Fruit fly (Drosophila melanogaster) whole organism: Measurements from ENCODE around the gene cmb.

Source experiments
- CG8478 ChIP-seq: fragments of >200 bp; optimal IDR thresholded peaks from 2 replicates; lab custom pipeline; 2018; ENCODE audit warnings: inconsistent platforms
- Dll ChIP-seq: fragments of >200 bp; optimal IDR thresholded peaks from 2 replicates; lab custom pipeline; 2017
- EcR ChIP-seq, 2 experiments: fragments of >200 bp; optimal IDR thresholded peaks; 2 replicates each; lab custom pipeline; 2017; ENCODE audit warnings: missing biosample characterization in 2 of 2, missing genetic modification characterization in 2 of 2, missing genetic modification reagents in 2 of 2
- pan ChIP-seq: fragments of >200 bp; optimal IDR thresholded peaks from 2 replicates; lab custom pipeline; 2017
- psq ChIP-seq: fragments of >200 bp; optimal IDR thresholded peaks from 2 replicates; lab custom pipeline; 2017
- usp ChIP-seq: fragments of >200 bp; optimal IDR thresholded peaks from 2 replicates; lab custom pipeline; 2017; ENCODE audit warnings: missing biosample characterization, missing genetic modification characterization, mixed read lengths

Gene cmb

dm6 chr3L:13442400-13442799, at the start of gene cmb:
Gene cmb, plus strand, starts transcription at chr3L:13442594.
- TF ChIP-seq Dll (lab: Kevin White, UChicago): no peak
- TF ChIP-seq EcR (GFP tag; optimal IDR thresholded peaks at IDR 0.05; lab: Kevin White, UChicago): no peak
- no peak for TF ChIP-seq psq (lab: Kevin White, UChicago)
- TF ChIP-seq CG8478 (lab: Kevin White, UChicago): no peak

dm6 chr3L:13393538-13393937, 48.9 kb upstream of the cmb start:
- TF ChIP-seq psq (lab: Kevin White, UChicago) (no peak), CG8478 (lab: Kevin White, UChicago) (no peak), usp (GFP tag; lab: Kevin White, UChicago) (no peak), pan (lab: Kevin White, UChicago) (no peak), EcR (GFP tag; optimal IDR thresholded peaks at IDR 0.05; lab: Kevin White, UChicago) (no peak), Dll (lab: Kevin White, UChicago) (no peak)

- TF ChIP-seq usp (GFP tag; lab: Kevin White, UChicago) (no peak), pan (lab: Kevin White, UChicago) (no peak), CG8478 (lab: Kevin White, UChicago) (no peak), psq (lab: Kevin White, UChicago) (no peak), EcR (GFP tag; optimal IDR thresholded peaks at IDR 0.05; lab: Kevin White, UChicago) (no peak), Dll (lab: Kevin White, UChicago) (no peak)
Measured at dm6 chr3L:13397656-13398055, 44.7 kb upstream of the cmb start.

dm6 chr3L:13400872-13401418, 41.4 kb upstream of the cmb start, which contains the start of gene sens:
Gene sens, minus strand, starts transcription at chr3L:13401125.
- TF ChIP-seq Dll (lab: Kevin White, UChicago) (no peak), pan (lab: Kevin White, UChicago) (no peak), psq (lab: Kevin White, UChicago) (no peak), usp (GFP tag; lab: Kevin White, UChicago) (no peak), CG8478 (lab: Kevin White, UChicago) (no peak), EcR (GFP tag; optimal IDR thresholded peaks at IDR 0.05; lab: Kevin White, UChicago) (no peak)

dm6 chr3L:13403141-13403867, 39.1 kb upstream of the cmb start:
- TF ChIP-seq CG8478 (lab: Kevin White, UChicago) (no peak), EcR (GFP tag; optimal IDR thresholded peaks at IDR 0.05; lab: Kevin White, UChicago) (no peak), Dll (lab: Kevin White, UChicago) (no peak), psq (lab: Kevin White, UChicago) (no peak)

- TF ChIP-seq CG8478 (lab: Kevin White, UChicago) (no peak), EcR (GFP tag; optimal IDR thresholded peaks at IDR 0.05; lab: Kevin White, UChicago) (no peak), pan (lab: Kevin White, UChicago) (no peak)
Measured at dm6 chr3L:13406873-13407272, 35.5 kb upstream of the cmb start.

dm6 chr3L:13409809-13410521, 32.4 kb upstream of the cmb start:
- TF ChIP-seq pan (lab: Kevin White, UChicago): no peak
- no peak for TF ChIP-seq usp (GFP tag; lab: Kevin White, UChicago)
- no peak for TF ChIP-seq CG8478 (lab: Kevin White, UChicago)
- TF ChIP-seq psq (lab: Kevin White, UChicago): no peak
- TF ChIP-seq EcR (GFP tag; optimal IDR thresholded peaks at IDR 0.05; lab: Kevin White, UChicago): no peak
- TF ChIP-seq Dll (lab: Kevin White, UChicago): no peak

- TF ChIP-seq pan (lab: Kevin White, UChicago) (no peak), psq (lab: Kevin White, UChicago) (no peak), CG8478 (lab: Kevin White, UChicago) (no peak), EcR (GFP tag; optimal IDR thresholded peaks at IDR 0.05; lab: Kevin White, UChicago) (no peak), Dll (lab: Kevin White, UChicago) (no peak)
Measured at dm6 chr3L:13410999-13411398, 31.4 kb upstream of the cmb start.

- no peak for TF ChIP-seq pan (lab: Kevin White, UChicago)
- TF ChIP-seq usp (GFP tag; lab: Kevin White, UChicago): no peak
Measured at dm6 chr3L:13412200-13412885, 30.1 kb upstream of the cmb start, which contains the start of the genes CG10222 and flr. Gene CG10222, minus strand, starts transcription at chr3L:13412453. Gene flr, plus strand, starts transcription at chr3L:13412843.

dm6 chr3L:13412886-13413224, 29.5 kb upstream of the cmb start:
- TF ChIP-seq CG8478 (lab: Kevin White, UChicago) (no peak), usp (GFP tag; lab: Kevin White, UChicago) (no peak), EcR (GFP tag; optimal IDR thresholded peaks at IDR 0.05; lab: Kevin White, UChicago) (no peak), pan (lab: Kevin White, UChicago) (no peak), Dll (lab: Kevin White, UChicago) (no peak), psq (lab: Kevin White, UChicago) (no peak)

dm6 chr3L:13420212-13420611, 22.2 kb upstream of the cmb start:
- no peak for TF ChIP-seq EcR (GFP tag; optimal IDR thresholded peaks at IDR 0.05; lab: Kevin White, UChicago)
- no peak for TF ChIP-seq pan (lab: Kevin White, UChicago)
- TF ChIP-seq usp (GFP tag; lab: Kevin White, UChicago): no peak
- no peak for TF ChIP-seq Dll (lab: Kevin White, UChicago)
- no peak for TF ChIP-seq psq (lab: Kevin White, UChicago)
- no peak for TF ChIP-seq CG8478 (lab: Kevin White, UChicago)
